Worm (Caenorhabditis elegans): ENCODE data around the gene F42E8.1.

DNA sequence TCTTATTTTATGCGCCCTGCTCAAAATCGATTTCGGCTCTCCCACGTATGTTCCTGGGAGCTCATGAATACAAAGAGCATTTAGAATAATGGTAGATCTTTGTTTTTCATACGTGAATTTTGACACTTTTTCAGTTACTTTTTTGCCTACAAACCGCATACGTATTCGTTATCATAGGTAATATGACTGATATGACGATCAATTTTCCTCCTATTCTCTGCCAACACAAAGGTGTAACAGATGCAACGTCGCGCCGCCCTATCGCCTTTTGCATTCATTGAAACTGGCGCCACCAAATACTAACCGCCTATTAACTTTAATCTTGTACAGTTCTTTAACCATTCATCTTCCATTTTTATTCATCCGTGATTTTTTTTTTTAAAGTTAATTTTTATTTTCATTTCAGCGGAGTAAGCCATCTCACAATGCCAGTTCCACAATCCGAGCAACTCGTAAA lies 14.3 kb upstream of the F42E8.1 start, which contains the start of gene W07G4.5:
- TF ChIP-seq unc-62 (GFP tag; optimal IDR thresholded peaks at IDR 0.05 in 1 of 2), result peak in 1 of 2 experiments; percentile 23
- TF ChIP-seq unc-62 (tag; optimal IDR thresholded peaks at IDR 0.05), result no peak
- TF ChIP-seq egl-27 (tag; optimal IDR thresholded peaks at IDR 0.05), result no peak
- no peak for TF ChIP-seq ctbp-1 (GFP tag; IDR thresholded peaks at IDR 0.05)
- no peak for TF ChIP-seq jun-1 (tag; optimal IDR thresholded peaks at IDR 0.05)
- TF ChIP-seq madf-5 (GFP tag; IDR thresholded peaks at IDR 0.05), result no peak
- no peak for TF ChIP-seq nhr-25 (tag; optimal IDR thresholded peaks at IDR 0.05; ENCODE audit: borderline replicate concordance, insufficient read depth)

Measured in whole organism, L4 larva.